Worm (Caenorhabditis elegans) whole organism, young adult: ENCODE results near the gene C30G4.2.

Source experiments
- K11D2.4 ChIP-seq: fragments of 200-800 bp; sonication (Bioruptor generic); IDR thresholded peaks from 2 replicates; pipeline ENCODE4 v1.3.6; 2022; ENCODE audit warnings: missing genetic modification reagents, missing genetic modification characterization, missing compliant biosample characterization
- T07F8.4 ChIP-seq: sonication (generic microtip); optimal IDR thresholded peaks from 2 replicates; lab custom pipeline; 2016; ENCODE audit warnings: mild to moderate bottlenecking, missing genetic modification characterization, moderate library complexity, missing compliant biosample characterization
- Y56A3A.18 ChIP-seq: fragments of 200-800 bp; sonication (Bioruptor generic); IDR thresholded peaks from 2 replicates; pipeline ENCODE4 v1.3.6; 2022; ENCODE audit warnings: missing genetic modification reagents, missing genetic modification characterization, missing compliant biosample characterization
- Y95B8A.8 ChIP-seq: fragments of 200-800 bp; sonication (Bioruptor generic); IDR thresholded peaks from 2 replicates; pipeline ENCODE4 v1.3.6; 2022; ENCODE audit warnings: missing genetic modification reagents, missing genetic modification characterization, missing compliant biosample characterization
- ama-1 ChIP-seq, 3 experiments: fragments of 150-350 bp in 1 of 3; sonication (generic microtip) in 2 of 3; optimal IDR thresholded peaks; 2 replicates each; lab custom pipeline; 2014 to 2018; ENCODE audit warnings: missing biosample characterization in 2 of 3, missing genetic modification characterization in 2 of 3, missing genetic modification reagents in 2 of 3
- ceh-91 ChIP-seq: fragments of 200-800 bp; sonication (Bioruptor generic); IDR thresholded peaks from 2 replicates; pipeline ENCODE4 v1.3.6; 2022; ENCODE audit warnings: missing genetic modification reagents, missing genetic modification characterization, missing compliant biosample characterization
- die-1 ChIP-seq: sonication (generic microtip); optimal IDR thresholded peaks from 2 replicates; lab custom pipeline; 2016; ENCODE audit warnings: missing genotype, mild to moderate bottlenecking, missing genetic modification characterization, missing compliant biosample characterization
- gei-17 ChIP-seq: fragments of 200-800 bp; sonication (Bioruptor generic); optimal IDR thresholded peaks from 2 replicates; lab custom pipeline; 2018; ENCODE audit warnings: mild to moderate bottlenecking, missing genetic modification characterization, missing compliant biosample characterization
- him-1 ChIP-seq: sonication (generic microtip); optimal IDR thresholded peaks from 2 replicates; lab custom pipeline; 2016; ENCODE audit warnings: missing genotype, missing genetic modification reagents, missing genetic modification characterization, missing compliant biosample characterization
- hrde-1 ChIP-seq: sonication (generic microtip); optimal IDR thresholded peaks from 2 replicates; lab custom pipeline; 2016; ENCODE audit warnings: missing genetic modification characterization, mild to moderate bottlenecking, missing compliant biosample characterization, moderate library complexity, missing genotype, missing genetic modification reagents, borderline replicate concordance
- lin-26 ChIP-seq: fragments of 200-800 bp; sonication (Bioruptor generic); IDR thresholded peaks from 2 replicates; pipeline ENCODE4 v1.3.6; 2022; ENCODE audit warnings: missing genetic modification reagents, missing genetic modification characterization, missing compliant biosample characterization
- lir-1 ChIP-seq: fragments of 200-800 bp; sonication (Bioruptor generic); conservative IDR thresholded peaks from 2 replicates; pipeline ENCODE4 v1.3.6; 2022; ENCODE audit warnings: missing genetic modification reagents, missing genetic modification characterization, missing compliant biosample characterization
- zim-3 ChIP-seq: sonication (generic microtip); optimal IDR thresholded peaks from 2 replicates; lab custom pipeline; 2017; ENCODE audit warnings: mild to moderate bottlenecking, missing genetic modification characterization, moderate library complexity, missing compliant biosample characterization
- ztf-25 ChIP-seq: fragments of 200-800 bp; sonication (Bioruptor generic); IDR thresholded peaks from 2 replicates; pipeline ENCODE4 v1.3.6; 2022; ENCODE audit warnings: missing genetic modification reagents, missing genetic modification characterization, missing compliant biosample characterization

DNA sequence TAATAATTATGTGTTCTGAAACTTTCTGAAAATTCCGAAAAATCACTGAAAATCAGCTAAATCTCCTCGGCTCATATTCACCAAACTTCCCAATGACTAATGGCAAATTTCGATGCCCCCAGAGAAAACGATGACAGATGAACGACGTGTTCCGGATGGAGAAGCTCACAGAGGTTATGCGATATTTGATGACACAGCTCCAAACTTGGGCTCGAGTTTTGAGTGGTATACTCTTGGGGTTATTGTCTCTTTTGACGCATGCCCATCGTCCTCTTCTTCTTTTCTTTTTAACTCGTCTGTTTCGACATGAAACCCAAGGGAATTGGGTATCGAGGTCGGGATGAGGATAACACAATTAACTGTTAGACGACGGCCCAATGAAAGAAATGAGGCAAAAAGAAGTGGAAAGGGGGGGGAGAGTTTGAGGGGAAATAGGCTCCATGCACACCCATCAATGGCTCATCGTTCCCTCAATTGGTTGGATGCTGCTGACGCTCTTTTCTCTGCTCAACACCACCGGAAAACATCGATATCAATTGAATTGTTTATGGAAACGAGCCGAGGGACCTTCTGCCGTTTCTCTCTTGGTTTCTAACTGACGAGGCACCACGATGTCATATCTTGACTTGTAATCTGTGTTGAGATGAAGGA is 41.8 kb downstream of the C30G4.2 start:
- TF ChIP-seq K11D2.4 (GFP tag; lab: Robert Waterston, UW) = no peak
- no peak for TF ChIP-seq lir-1
- TF ChIP-seq lin-26 (GFP tag; lab: Robert Waterston, UW) = no peak
- no peak for TF ChIP-seq gei-17 (GFP tag; lab: Kevin White, UChicago)
- no peak for TF ChIP-seq zim-3 (tag; lab: Kevin White, UChicago)
- TF ChIP-seq T07F8.4 (tag; lab: Kevin White, UChicago) = no peak
- TF ChIP-seq Y95B8A.8 = no peak
- no peak for TF ChIP-seq hrde-1 (tag; lab: Kevin White, UChicago)
- no peak for TF ChIP-seq ama-1 (optimal IDR thresholded peaks at IDR 0.05; lab: Kevin White, UChicago)
- no peak for TF ChIP-seq ama-1 (GFP tag; optimal IDR thresholded peaks at IDR 0.05; lab: Kevin White, UChicago)
- no peak for TF ChIP-seq die-1 (tag; lab: Kevin White, UChicago)
- no peak for TF ChIP-seq Y56A3A.18 (GFP tag; lab: Robert Waterston, UW)
- no peak for TF ChIP-seq ceh-91
- TF ChIP-seq him-1 = no peak
- no peak for TF ChIP-seq ztf-25 (GFP tag; lab: Robert Waterston, UW)
